Fruit fly (Drosophila melanogaster): ENCODE data around the gene CG17186.
A peak's percentile ranks its signal among the peaks of the same experiment; 100 is the strongest.

CG17186 gene

dm6 chr3R:19905932-19906439 lies 28.7 kb upstream of the CG17186 start (continued):
- no peak for TF ChIP-seq bbx (GFP tag; IDR thresholded peaks at IDR 0.05; ENCODE audit: partially characterized antibody)
- TF ChIP-seq CG8089 (GFP tag; optimal IDR thresholded peaks at IDR 0.05): peak; percentile 44
- TF ChIP-seq Stat92E (GFP tag; optimal IDR thresholded peaks at IDR 0.05): no peak
- no peak for TF ChIP-seq prd (optimal IDR thresholded peaks at IDR 0.05)
- peak; percentile 85 for TF ChIP-seq prd (GFP tag; IDR thresholded peaks at IDR 0.05)
- TF ChIP-seq chm (GFP tag; IDR thresholded peaks at IDR 0.05): peak; percentile 75
- peak; percentile 40 for TF ChIP-seq cato (GFP tag; optimal IDR thresholded peaks at IDR 0.05; ENCODE audit: borderline replicate concordance)
- TF ChIP-seq hb (GFP tag; IDR thresholded peaks at IDR 0.05; ENCODE audit: partially characterized antibody): no peak
- TF ChIP-seq CG4282 (GFP tag; optimal IDR thresholded peaks at IDR 0.05): peak; percentile 69
- TF ChIP-seq CG9727 (GFP tag; optimal IDR thresholded peaks at IDR 0.05): peak; percentile 68
- TF ChIP-seq lola (GFP tag; optimal IDR thresholded peaks at IDR 0.05): peak in 1 of 3 experiments; percentile 38
- peak; percentile 85 for TF ChIP-seq CG14014 (GFP tag; IDR thresholded peaks at IDR 0.05)
- TF ChIP-seq caup (GFP tag; optimal IDR thresholded peaks at IDR 0.05; ENCODE audit: severe bottlenecking): peak; percentile 79
- TF ChIP-seq ewg (GFP tag; optimal IDR thresholded peaks at IDR 0.05): peak; percentile 68
- TF ChIP-seq Ets97D (GFP tag; optimal IDR thresholded peaks at IDR 0.05): no peak
- peak; percentile 62 for TF ChIP-seq CG10979 (tag; optimal IDR thresholded peaks at IDR 0.05)
- no peak for TF ChIP-seq gfzf (GFP tag; optimal IDR thresholded peaks at IDR 0.05)
- peak; percentile 68 for TF ChIP-seq mirr (GFP tag; optimal IDR thresholded peaks at IDR 0.05)
- peak; percentile 78 for TF ChIP-seq CG7839 (tag; optimal IDR thresholded peaks at IDR 0.05)
- peak; percentile 50 for TF ChIP-seq Asciz (GFP tag; optimal IDR thresholded peaks at IDR 0.05)
- TF ChIP-seq hbn (GFP tag; IDR thresholded peaks at IDR 0.05; ENCODE audit: partially characterized antibody): no peak
- 0 out of 3 replicates have a peak, but pooled peaks have one; percentile 45 for TF ChIP-seq CG11560 (tag; IDR thresholded peaks at IDR 0.05)
- TF ChIP-seq z (GFP tag; IDR thresholded peaks at IDR 0.05): no peak
- TF ChIP-seq CG18011 (GFP tag; optimal IDR thresholded peaks at IDR 0.05): peak; percentile 67
- TF ChIP-seq cas (GFP tag; IDR thresholded peaks at IDR 0.05): peak; percentile 49; the same call in 1 of the 2 replicates
- peak; percentile 51 for TF ChIP-seq CG6854 (GFP tag; optimal IDR thresholded peaks at IDR 0.05)
- TF ChIP-seq bowl (GFP tag; IDR thresholded peaks at IDR 0.05): peak; percentile 47; the same call in 1 of the 2 replicates
- no peak for TF ChIP-seq Hr39 (optimal IDR thresholded peaks at IDR 0.05)
- TF ChIP-seq da (GFP tag; optimal IDR thresholded peaks at IDR 0.05): peak; percentile 48
- peak; percentile 75; the same call in 1 of the 2 replicates for TF ChIP-seq CG16779 (GFP tag; IDR thresholded peaks at IDR 0.05)
- peak; percentile 87 for TF ChIP-seq CG14441 (GFP tag; IDR thresholded peaks at IDR 0.05)
- TF ChIP-seq CG11456 (GFP tag; IDR thresholded peaks at IDR 0.05): peak; percentile 80

DNA sequence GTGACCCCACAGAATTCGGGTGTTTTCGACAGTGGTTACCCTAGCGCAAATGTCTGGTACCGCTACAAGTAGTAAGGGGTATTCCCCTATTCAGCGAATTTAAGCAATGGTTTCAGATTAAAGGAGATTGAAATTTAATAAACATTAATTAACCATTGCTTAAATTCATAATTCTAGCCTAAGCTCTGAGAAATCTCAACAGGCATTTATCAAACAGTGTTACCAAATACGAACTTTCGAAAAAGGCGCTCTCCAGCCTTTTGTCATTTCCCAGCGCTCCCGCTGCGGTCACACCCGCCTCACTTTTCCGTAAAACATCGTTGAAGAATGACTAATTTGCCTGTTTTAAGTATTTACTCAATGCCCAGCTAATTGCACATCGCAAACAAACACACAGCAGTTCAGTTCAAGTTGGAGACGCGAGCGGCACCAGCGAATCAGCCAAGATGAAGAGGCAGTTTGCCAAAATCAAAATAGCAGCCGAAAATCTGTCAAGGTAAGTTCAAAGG lies 27.6 kb upstream of the CG17186 start, which contains the start of the genes Surf6 and RhoGAP92B:
Gene Surf6 (minus strand): TSS at position 4 of the 509 bp plus-strand sequence.
Gene RhoGAP92B (plus strand): TSS at position 300 of the 509 bp plus-strand sequence.
- peak; percentile 71 for TF ChIP-seq CG32532 (GFP tag; IDR thresholded peaks at IDR 0.05)
- no peak for TF ChIP-seq otp (GFP tag; IDR thresholded peaks at IDR 0.05)
- TF ChIP-seq CG14710 (tag; optimal IDR thresholded peaks at IDR 0.05): peak; percentile 100
- TF ChIP-seq grn (GFP tag; optimal IDR thresholded peaks at IDR 0.05): peak; percentile 5
- peak; percentile 42; the same call in 1 of the 2 replicates for TF ChIP-seq Taf1 (GFP tag; IDR thresholded peaks at IDR 0.05)
- peak; percentile 19 for TF ChIP-seq maf-S (GFP tag; optimal IDR thresholded peaks at IDR 0.05)
- peak; percentile 64 for TF ChIP-seq NfI (GFP tag; optimal IDR thresholded peaks at IDR 0.05)
- TF ChIP-seq ssp (GFP tag; IDR thresholded peaks at IDR 0.05): 0 out of 2 replicates have a peak, but pooled peaks have one; percentile 20
- TF ChIP-seq slou (GFP tag; optimal IDR thresholded peaks at IDR 0.05): no peak
- no peak for TF ChIP-seq danr (GFP tag; IDR thresholded peaks at IDR 0.05)
- no peak for TF ChIP-seq Dip2 (GFP tag; IDR thresholded peaks at IDR 0.05)
- peak; percentile 37 for TF ChIP-seq CG6813 (GFP tag; optimal IDR thresholded peaks at IDR 0.05)
- no peak for TF ChIP-seq CG8765 (GFP tag; IDR thresholded peaks at IDR 0.05)
- no peak for TF ChIP-seq CG11560 (tag; IDR thresholded peaks at IDR 0.05)
- peak; percentile 76 for TF ChIP-seq CG33213 (GFP tag; optimal IDR thresholded peaks at IDR 0.05)
- TF ChIP-seq E2f1 (GFP tag; IDR thresholded peaks at IDR 0.05): peak; percentile 51; the same call in 1 of the 2 replicates
- TF ChIP-seq MBD-R2 (GFP tag; IDR thresholded peaks at IDR 0.05): peak; percentile 82
- peak; percentile 53 for TF ChIP-seq CG10462 (GFP tag; optimal IDR thresholded peaks at IDR 0.05)
- peak; percentile 91 for TF ChIP-seq CG17186 (GFP tag; optimal IDR thresholded peaks at IDR 0.05)
- TF ChIP-seq CG8478 (optimal IDR thresholded peaks at IDR 0.05): no peak

All from whole organism, embryonic.